Fruit fly (Drosophila melanogaster): ENCODE measurements around the gene Ptpmeg.

Ptpmeg gene

dm6 chr3L:377222-378071 is 49.5 kb downstream of the Ptpmeg start (continued):
- TF ChIP-seq Myb (GFP tag; optimal IDR thresholded peaks at IDR 0.05) (no peak), dmrt11E (tag; optimal IDR thresholded peaks at IDR 0.05) (peak; percentile 94), Ets65A (GFP tag) (no peak), CG14667 (GFP tag; IDR thresholded peaks at IDR 0.05) (peak; percentile 57), ase (GFP tag; IDR thresholded peaks at IDR 0.05) (peak; percentile 38; the same call in 1 of the 3 replicates), Gsc (GFP tag; IDR thresholded peaks at IDR 0.05) (no peak), CG17385 (GFP tag; optimal IDR thresholded peaks at IDR 0.05) (peak; percentile 90), BtbVII (GFP tag; optimal IDR thresholded peaks at IDR 0.05) (peak; percentile 96), CG14441 (GFP tag; IDR thresholded peaks at IDR 0.05) (peak; percentile 63; the same call in 1 of the 2 replicates), CG2875 (GFP tag; optimal IDR thresholded peaks at IDR 0.05) (peak; percentile 85), ewg (GFP tag; optimal IDR thresholded peaks at IDR 0.05) (peak; percentile 27), CG11456 (GFP tag; IDR thresholded peaks at IDR 0.05) (0 out of 3 replicates have a peak, but pooled peaks have one; percentile 51), croc (GFP tag; conservative IDR thresholded peaks at IDR 0.05) (peak; percentile 69), CG9932 (GFP tag; IDR thresholded peaks at IDR 0.05) (peak; percentile 64), YL-1 (GFP tag; optimal IDR thresholded peaks at IDR 0.05) (peak; percentile 84), CG34224 (GFP tag; IDR thresholded peaks at IDR 0.05; ENCODE audit: partially characterized antibody) (no peak), cg (GFP tag; optimal IDR thresholded peaks at IDR 0.05) (no peak), CG10274 (GFP tag; optimal IDR thresholded peaks at IDR 0.05) (peak; percentile 71), org-1 (GFP tag; optimal IDR thresholded peaks at IDR 0.05) (peak; percentile 86), CG31388 (GFP tag; optimal IDR thresholded peaks at IDR 0.05) (no peak), Vsx1 (GFP tag; optimal IDR thresholded peaks at IDR 0.05) (peak; percentile 89), CG7839 (tag; optimal IDR thresholded peaks at IDR 0.05) (peak; percentile 94), CG4617 (GFP tag; optimal IDR thresholded peaks at IDR 0.05; ENCODE audit: borderline replicate concordance) (peak; percentile 35), otp (GFP tag; IDR thresholded peaks at IDR 0.05) (peak; percentile 48; the same call in 1 of the 3 replicates), CG17912 (GFP tag; optimal IDR thresholded peaks at IDR 0.05) (peak; percentile 29), CG13296 (GFP tag; optimal IDR thresholded peaks at IDR 0.05) (peak; percentile 96), bcd (GFP tag; optimal IDR thresholded peaks at IDR 0.05) (peak; percentile 90), CG6813 (GFP tag; optimal IDR thresholded peaks at IDR 0.05) (peak; percentile 93), HHEX (GFP tag; optimal IDR thresholded peaks at IDR 0.05) (peak; percentile 93), Dbx (GFP tag; IDR thresholded peaks at IDR 0.05) (peak; percentile 71; the same call in 2 of the 3 replicates), inv (GFP tag; IDR thresholded peaks at IDR 0.05; ENCODE audit: partially characterized antibody) (no peak), danr (GFP tag; IDR thresholded peaks at IDR 0.05) (peak; percentile 75), Atf6 (GFP tag; IDR thresholded peaks at IDR 0.05) (peak; percentile 74), ssp (GFP tag; IDR thresholded peaks at IDR 0.05) (peak; percentile 59), CG17829 (tag; optimal IDR thresholded peaks at IDR 0.05) (peak; percentile 93), CG34376 (GFP tag; optimal IDR thresholded peaks at IDR 0.05) (peak; percentile 94), crc (GFP tag; optimal IDR thresholded peaks at IDR 0.05) (no peak), CG8478 (optimal IDR thresholded peaks at IDR 0.05) (peak; percentile 76), Hand (GFP tag; optimal IDR thresholded peaks at IDR 0.05) (peak; percentile 94), CG18764 (GFP tag; optimal IDR thresholded peaks at IDR 0.05) (peak; percentile 75), slou (GFP tag; optimal IDR thresholded peaks at IDR 0.05) (peak; percentile 44), wek (GFP tag; optimal IDR thresholded peaks at IDR 0.05) (peak; percentile 34), CG6272 (GFP tag; IDR thresholded peaks at IDR 0.05) (0 out of 2 replicates have a peak, but pooled peaks have one; percentile 15), nau (GFP tag; optimal IDR thresholded peaks at IDR 0.05) (peak; percentile 85), CG15011 (GFP tag; optimal IDR thresholded peaks at IDR 0.05) (peak; percentile 83), unpg (GFP tag; optimal IDR thresholded peaks at IDR 0.05) (peak; percentile 95), CG6854 (GFP tag; optimal IDR thresholded peaks at IDR 0.05) (peak; percentile 91), CG4328 (GFP tag; optimal IDR thresholded peaks at IDR 0.05) (peak; percentile 91)

Measured in whole organism, embryonic.